Worm (Caenorhabditis elegans): Measurements from ENCODE around the gene F14H12.7.

Gene F14H12.7

ce11 chrX:4397460-4397859 is 35.0 kb upstream of the F14H12.7 start:
- TF ChIP-seq pes-1 (GFP tag; IDR thresholded peaks at IDR 0.05) (no peak), tra-4 (tag; optimal IDR thresholded peaks at IDR 0.05) (no peak), ets-7 (tag; optimal IDR thresholded peaks at IDR 0.05) (no peak), scrt-1 (GFP tag; IDR thresholded peaks at IDR 0.05) (no peak), ama-1 (optimal IDR thresholded peaks at IDR 0.05) (no peak), hmg-4 (GFP tag; optimal IDR thresholded peaks at IDR 0.05) (no peak), hmbx-1 (tag; optimal IDR thresholded peaks at IDR 0.05) (no peak), sea-1 (GFP tag; conservative IDR thresholded peaks at IDR 0.05) (no peak), hnd-1 (tag; optimal IDR thresholded peaks at IDR 0.05) (no peak), tbx-37 (GFP tag; conservative IDR thresholded peaks at IDR 0.05) (no peak), B0310.2 (tag; optimal IDR thresholded peaks at IDR 0.05) (no peak), flt-1 (GFP tag; IDR thresholded peaks at IDR 0.05) (no peak), ceh-13 (GFP tag; optimal IDR thresholded peaks at IDR 0.05) (no peak), ceh-36 (tag; optimal IDR thresholded peaks at IDR 0.05) (no peak), aly-1 (tag; optimal IDR thresholded peaks at IDR 0.05) (no peak), tbx-11 (GFP tag; IDR thresholded peaks at IDR 0.05) (no peak), F13C5.2 (tag; optimal IDR thresholded peaks at IDR 0.05) (no peak)

ce11 chrX:4395073-4395850 is 32.8 kb upstream of the F14H12.7 start:
- TF ChIP-seq ama-1 (optimal IDR thresholded peaks at IDR 0.05) (no peak), sea-1 (GFP tag; conservative IDR thresholded peaks at IDR 0.05) (no peak), F13C5.2 (tag; optimal IDR thresholded peaks at IDR 0.05) (peak; percentile 62), tbx-37 (GFP tag; conservative IDR thresholded peaks at IDR 0.05) (peak; percentile 42; the same call in 1 of the 2 replicates), hnd-1 (tag; optimal IDR thresholded peaks at IDR 0.05) (no peak)

ce11 chrX:4391680-4392079 is 29.3 kb upstream of the F14H12.7 start:
- TF ChIP-seq sea-1 (GFP tag; conservative IDR thresholded peaks at IDR 0.05) (no peak), aly-1 (tag; optimal IDR thresholded peaks at IDR 0.05) (no peak), F13C5.2 (tag; optimal IDR thresholded peaks at IDR 0.05) (no peak), pes-1 (GFP tag; IDR thresholded peaks at IDR 0.05) (no peak), B0310.2 (tag; optimal IDR thresholded peaks at IDR 0.05) (no peak), hnd-1 (tag; optimal IDR thresholded peaks at IDR 0.05) (no peak), scrt-1 (GFP tag; IDR thresholded peaks at IDR 0.05) (no peak), tbx-37 (GFP tag; conservative IDR thresholded peaks at IDR 0.05) (no peak), ama-1 (optimal IDR thresholded peaks at IDR 0.05) (no peak), tbx-11 (GFP tag; IDR thresholded peaks at IDR 0.05) (no peak)

ce11 chrX:4388834-4389409 is 26.5 kb upstream of the F14H12.7 start, which contains the start of gene dpy-23:
dpy-23 (plus strand) TSS chrX:4389359.
- TF ChIP-seq ceh-36 (tag; optimal IDR thresholded peaks at IDR 0.05) (no peak), hmg-4 (GFP tag; optimal IDR thresholded peaks at IDR 0.05) (peak; percentile 77), F13C5.2 (tag; optimal IDR thresholded peaks at IDR 0.05) (peak; percentile 55), pes-1 (GFP tag; IDR thresholded peaks at IDR 0.05) (no peak), tbx-37 (GFP tag; conservative IDR thresholded peaks at IDR 0.05) (no peak), aly-1 (tag; optimal IDR thresholded peaks at IDR 0.05) (peak; percentile 4)

ce11 chrX:4386493-4386892 is 24.1 kb upstream of the F14H12.7 start:
- TF ChIP-seq ama-1 (optimal IDR thresholded peaks at IDR 0.05) (no peak), aly-1 (tag; optimal IDR thresholded peaks at IDR 0.05) (no peak), hmbx-1 (tag; optimal IDR thresholded peaks at IDR 0.05) (no peak), ceh-36 (tag; optimal IDR thresholded peaks at IDR 0.05) (no peak), sea-1 (GFP tag; conservative IDR thresholded peaks at IDR 0.05) (no peak), F13C5.2 (tag; optimal IDR thresholded peaks at IDR 0.05) (no peak), tra-4 (tag; optimal IDR thresholded peaks at IDR 0.05) (no peak), ceh-13 (GFP tag; optimal IDR thresholded peaks at IDR 0.05) (no peak), tbx-37 (GFP tag; conservative IDR thresholded peaks at IDR 0.05) (no peak)

- no peak for TF ChIP-seq B0310.2 (tag; optimal IDR thresholded peaks at IDR 0.05)
- TF ChIP-seq tbx-11 (GFP tag; IDR thresholded peaks at IDR 0.05), result no peak
- TF ChIP-seq F13C5.2 (tag; optimal IDR thresholded peaks at IDR 0.05), result no peak
- TF ChIP-seq ceh-13 (GFP tag; optimal IDR thresholded peaks at IDR 0.05), result no peak
- no peak for TF ChIP-seq ama-1 (optimal IDR thresholded peaks at IDR 0.05)
- TF ChIP-seq ets-7 (tag; optimal IDR thresholded peaks at IDR 0.05), result no peak
- TF ChIP-seq hmbx-1 (tag; optimal IDR thresholded peaks at IDR 0.05), result no peak
- TF ChIP-seq flt-1 (GFP tag; IDR thresholded peaks at IDR 0.05), result no peak
- TF ChIP-seq hmg-4 (GFP tag; optimal IDR thresholded peaks at IDR 0.05), result no peak
- TF ChIP-seq hnd-1 (tag; optimal IDR thresholded peaks at IDR 0.05), result no peak
- TF ChIP-seq sea-1 (GFP tag; conservative IDR thresholded peaks at IDR 0.05), result no peak
- TF ChIP-seq pes-1 (GFP tag; IDR thresholded peaks at IDR 0.05), result no peak
- TF ChIP-seq scrt-1 (GFP tag; IDR thresholded peaks at IDR 0.05), result no peak
- TF ChIP-seq aly-1 (tag; optimal IDR thresholded peaks at IDR 0.05), result no peak
- no peak for TF ChIP-seq tra-4 (tag; optimal IDR thresholded peaks at IDR 0.05)
- TF ChIP-seq ceh-36 (tag; optimal IDR thresholded peaks at IDR 0.05), result no peak
- no peak for TF ChIP-seq tbx-37 (GFP tag; conservative IDR thresholded peaks at IDR 0.05)
These were observed 21.0 kb upstream of the F14H12.7 start, which contains the start of gene lst-2 for ce11 chrX:4383316-4383936. lst-2 (minus strand) TSS chrX:4383366.

ce11 chrX:4377689-4378088 is 15.3 kb upstream of the F14H12.7 start, which contains the start of gene R160.12:
R160.12 (minus strand) TSS chrX:4377789.
- TF ChIP-seq ets-7 (tag; optimal IDR thresholded peaks at IDR 0.05), result no peak
- TF ChIP-seq ama-1 (optimal IDR thresholded peaks at IDR 0.05), result no peak
- no peak for TF ChIP-seq tbx-11 (GFP tag; IDR thresholded peaks at IDR 0.05)
- no peak for TF ChIP-seq F13C5.2 (tag; optimal IDR thresholded peaks at IDR 0.05)
- no peak for TF ChIP-seq B0310.2 (tag; optimal IDR thresholded peaks at IDR 0.05)
- TF ChIP-seq pes-1 (GFP tag; IDR thresholded peaks at IDR 0.05), result no peak

All from whole organism, early embryonic.